Worm (Caenorhabditis elegans) whole organism, young adult: ENCODE results near the gene elp-1.

Experiments used
- B0019.2 ChIP-seq: fragments of 200-800 bp; sonication (Bioruptor generic); conservative IDR thresholded peaks from 2 replicates; pipeline ENCODE4 v1.3.6; 2022; ENCODE audit warnings: missing genetic modification reagents, missing genetic modification characterization, missing compliant biosample characterization
- B0336.3 ChIP-seq: fragments of 200-800 bp; sonication (Bioruptor generic); IDR thresholded peaks from 2 replicates; pipeline ENCODE4 v1.3.6; 2022; ENCODE audit warnings: missing genetic modification characterization, missing compliant biosample characterization
- F23B12.7 ChIP-seq: sonication (generic microtip); optimal IDR thresholded peaks from 2 replicates; lab custom pipeline; 2017; ENCODE audit warnings: missing genetic modification characterization, mild to moderate bottlenecking, missing compliant biosample characterization, antibody characterized with exemption, moderate library complexity; ENCODE audit not compliant: insufficient read depth
- F37B4.10 ChIP-seq: fragments of 200-800 bp; sonication (Bioruptor generic); IDR thresholded peaks from 2 replicates; pipeline ENCODE4 v1.3.6; 2022; ENCODE audit warnings: missing genetic modification characterization, missing compliant biosample characterization
- F52B5.7 ChIP-seq: sonication (generic microtip); optimal IDR thresholded peaks from 2 replicates; lab custom pipeline; 2016; ENCODE audit warnings: mild to moderate bottlenecking, missing genetic modification characterization, missing compliant biosample characterization
- F57C9.4 ChIP-seq: sonication (generic microtip); optimal IDR thresholded peaks from 2 replicates; lab custom pipeline; 2017; ENCODE audit warnings: mild to moderate bottlenecking, missing genetic modification characterization, missing compliant biosample characterization
- K11D2.4 ChIP-seq: fragments of 200-800 bp; sonication (Bioruptor generic); IDR thresholded peaks from 2 replicates; pipeline ENCODE4 v1.3.6; 2022; ENCODE audit warnings: missing genetic modification reagents, missing genetic modification characterization, missing compliant biosample characterization
- K12H6.12 ChIP-seq: fragments of 200-800 bp; sonication (Bioruptor generic); optimal IDR thresholded peaks from 2 replicates; lab custom pipeline; 2018; ENCODE audit warnings: mild to moderate bottlenecking, missing genetic modification characterization, missing compliant biosample characterization
- Y53G8AR.9 ChIP-seq: fragments of 200-800 bp; sonication (Bioruptor generic); conservative IDR thresholded peaks from 2 replicates; pipeline ENCODE4 v1.3.6; 2022; ENCODE audit warnings: missing genetic modification reagents, missing genetic modification characterization, missing compliant biosample characterization
- Y56A3A.18 ChIP-seq: fragments of 200-800 bp; sonication (Bioruptor generic); IDR thresholded peaks from 2 replicates; pipeline ENCODE4 v1.3.6; 2022; ENCODE audit warnings: missing genetic modification reagents, missing genetic modification characterization, missing compliant biosample characterization
- ama-1 ChIP-seq, 3 experiments: fragments of 150-350 bp in 1 of 3; sonication (generic microtip) in 2 of 3; optimal IDR thresholded peaks; 2 replicates each; lab custom pipeline; 2014 to 2018; ENCODE audit warnings: missing biosample characterization in 2 of 3, missing genetic modification characterization in 2 of 3, missing genetic modification reagents in 2 of 3
- aptf-2 ChIP-seq: fragments of 200-800 bp; sonication (Bioruptor generic); conservative IDR thresholded peaks from 2 replicates; pipeline ENCODE4 v1.3.6; 2022; ENCODE audit warnings: missing genetic modification reagents, missing genetic modification characterization, missing compliant biosample characterization
- cebp-1 ChIP-seq, 2 experiments: fragments of 200-800 bp in 1 of 2; sonication (Bioruptor generic) in 1 of 2; sonication (generic microtip) in 1 of 2; IDR thresholded peaks in 1 of 2; optimal IDR thresholded peaks in 1 of 2; 2 replicates each; pipeline versions ENCODE4 v1.3.6 to Lab custom; 2017 to 2022; ENCODE audit warnings: missing compliant biosample characterization in 2 of 2, missing genetic modification characterization in 2 of 2, mild to moderate bottlenecking in 1 of 2, missing genetic modification reagents in 1 of 2, moderate library complexity in 1 of 2
- cebp-2 ChIP-seq: fragments of 200-800 bp; sonication (Bioruptor generic); IDR thresholded peaks from 2 replicates; pipeline ENCODE4 v1.3.6; 2022; ENCODE audit warnings: missing genetic modification characterization, missing compliant biosample characterization
- ceh-27 ChIP-seq: fragments of 200-800 bp; sonication (Bioruptor generic); optimal IDR thresholded peaks from 2 replicates; lab custom pipeline; 2018; ENCODE audit warnings: mild to moderate bottlenecking, missing genetic modification characterization, moderate library complexity, missing compliant biosample characterization
- hlh-12 ChIP-seq: sonication (generic microtip); optimal IDR thresholded peaks from 2 replicates; lab custom pipeline; 2016; ENCODE audit warnings: missing genetic modification characterization, missing compliant biosample characterization
- hrde-1 ChIP-seq: sonication (generic microtip); optimal IDR thresholded peaks from 2 replicates; lab custom pipeline; 2016; ENCODE audit warnings: missing genetic modification characterization, mild to moderate bottlenecking, missing compliant biosample characterization, moderate library complexity, missing genotype, missing genetic modification reagents, borderline replicate concordance
- hsf-1 ChIP-seq: fragments of 200-800 bp; sonication (Bioruptor generic); IDR thresholded peaks from 2 replicates; pipeline ENCODE4 v1.3.6; 2022; ENCODE audit warnings: missing genetic modification reagents, missing genetic modification characterization, missing compliant biosample characterization
- lin-35 ChIP-seq, 3 experiments: fragments of 150-350 bp in 2 of 3; sonication (generic microtip) in 1 of 3; optimal IDR thresholded peaks; 2 replicates each; lab custom pipeline; 2014 to 2018; ENCODE audit warnings: missing biosample characterization in 3 of 3, missing genetic modification characterization in 3 of 3, missing genetic modification reagents in 3 of 3
- madf-3 ChIP-seq: fragments of 200-800 bp; sonication (Bioruptor generic); IDR thresholded peaks from 2 replicates; pipeline ENCODE4 v1.3.6; 2022; ENCODE audit warnings: missing genetic modification reagents, missing genetic modification characterization, missing compliant biosample characterization
- mcd-1 ChIP-seq: fragments of 200-800 bp; sonication (Bioruptor generic); IDR thresholded peaks from 2 replicates; pipeline ENCODE4 v1.3.6; 2022; ENCODE audit warnings: missing genetic modification reagents, missing genetic modification characterization, missing compliant biosample characterization
- nfya-2 ChIP-seq: fragments of 200-800 bp; sonication (Bioruptor generic); IDR thresholded peaks from 2 replicates; pipeline ENCODE4 v1.3.6; 2022; ENCODE audit warnings: missing genetic modification reagents, missing genetic modification characterization, missing compliant biosample characterization
- nfyb-1 ChIP-seq: fragments of 200-800 bp; sonication (Bioruptor generic); IDR thresholded peaks from 2 replicates; pipeline ENCODE4 v1.3.6; 2022; ENCODE audit warnings: missing genetic modification reagents, missing genetic modification characterization, missing compliant biosample characterization
- nhr-27 ChIP-seq: fragments of 200-800 bp; sonication (Bioruptor generic); optimal IDR thresholded peaks from 2 replicates; lab custom pipeline; 2018; ENCODE audit warnings: mild to moderate bottlenecking, missing genetic modification characterization, moderate library complexity, missing compliant biosample characterization
- pbrm-1 ChIP-seq: fragments of 200-800 bp; sonication (Bioruptor generic); IDR thresholded peaks from 2 replicates; pipeline ENCODE4 v1.3.6; 2022; ENCODE audit warnings: missing genetic modification reagents, missing genetic modification characterization, missing compliant biosample characterization
- repo-1 ChIP-seq: sonication (generic microtip); optimal IDR thresholded peaks from 2 replicates; lab custom pipeline; 2017; ENCODE audit warnings: mild to moderate bottlenecking, missing genetic modification characterization, missing compliant biosample characterization
- tlf-1 ChIP-seq: fragments of 200-800 bp; sonication (Bioruptor generic); optimal IDR thresholded peaks from 2 replicates; lab custom pipeline; 2018; ENCODE audit warnings: mild to moderate bottlenecking, missing genetic modification characterization, missing compliant biosample characterization
- ztf-22 ChIP-seq: fragments of 200-800 bp; sonication (Bioruptor generic); optimal IDR thresholded peaks from 2 replicates; lab custom pipeline; 2018; ENCODE audit warnings: mild to moderate bottlenecking, missing genetic modification characterization, moderate library complexity, missing compliant biosample characterization

elp-1 gene

DNA sequence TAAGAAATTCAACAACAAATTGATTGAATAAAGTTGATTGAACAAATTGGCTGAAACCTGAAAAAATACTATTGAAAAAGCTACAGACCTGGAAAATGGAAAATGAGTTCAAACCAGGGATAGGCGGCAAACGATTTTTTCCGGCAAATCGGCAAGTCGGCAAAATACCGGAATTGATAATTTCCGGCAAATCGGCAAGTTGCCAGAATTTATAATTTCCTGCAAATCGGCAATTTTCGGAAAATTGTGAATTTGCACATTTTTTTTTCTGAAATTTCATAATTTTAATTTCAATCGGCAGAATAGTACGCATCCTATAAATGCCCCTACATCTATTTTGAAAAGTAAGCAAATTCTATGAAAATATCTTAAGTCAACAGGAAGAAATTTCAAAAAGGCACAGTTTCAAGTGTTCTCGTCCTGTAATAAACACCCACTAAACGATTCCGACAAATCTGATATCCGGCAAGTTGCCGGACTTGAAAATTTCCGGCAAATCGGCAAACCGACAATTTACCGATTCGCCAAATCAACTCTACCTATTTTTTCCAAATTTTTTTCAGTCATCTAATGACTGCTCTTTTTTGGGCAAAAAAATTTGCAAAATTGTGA is 53.0 kb downstream of the elp-1 start:
- no peak for TF ChIP-seq aptf-2 (GFP tag; lab: Robert Waterston, UW)
- TF ChIP-seq hlh-12 (tag; lab: Kevin White, UChicago), result no peak
- TF ChIP-seq mcd-1 (GFP tag; lab: Robert Waterston, UW), result 0 out of 2 replicates have a peak, but pooled peaks have one; percentile 14
- TF ChIP-seq K12H6.12 (tag; lab: Kevin White, UChicago), result no peak
- peak; percentile 76 for TF ChIP-seq repo-1 (tag; lab: Kevin White, UChicago)
- TF ChIP-seq F23B12.7 (tag; lab: Kevin White, UChicago), result no peak
- TF ChIP-seq nfya-2, result no peak
- no peak for TF ChIP-seq madf-3 (GFP tag; lab: Robert Waterston, UW)
- TF ChIP-seq ama-1 (optimal IDR thresholded peaks at IDR 0.05; lab: Kevin White, UChicago), result peak; percentile 50
- TF ChIP-seq ama-1 (GFP tag; optimal IDR thresholded peaks at IDR 0.05; lab: Kevin White, UChicago), result no peak
- TF ChIP-seq B0336.3 (GFP tag; lab: Robert Waterston, UW), result 0 out of 2 replicates have a peak, but pooled peaks have one; percentile 22
- peak; percentile 20 for TF ChIP-seq F52B5.7 (tag; lab: Kevin White, UChicago)
- peak; percentile 15 for TF ChIP-seq tlf-1 (GFP tag; lab: Kevin White, UChicago)
- TF ChIP-seq cebp-2, result no peak
- 0 out of 2 replicates have a peak, but pooled peaks have one; percentile 66 for TF ChIP-seq nfyb-1 (GFP tag; lab: Robert Waterston, UW)
- no peak for TF ChIP-seq hrde-1 (tag; lab: Kevin White, UChicago)
- no peak for TF ChIP-seq F57C9.4 (tag; lab: Kevin White, UChicago)
- no peak for TF ChIP-seq pbrm-1
- 0 out of 2 replicates have a peak, but pooled peaks have one; percentile 5 for TF ChIP-seq F37B4.10 (GFP tag; lab: Robert Waterston, UW)
- TF ChIP-seq Y56A3A.18, result no peak
- TF ChIP-seq ceh-27, result no peak
- 0 out of 2 replicates have a peak, but pooled peaks have one; percentile 35 for TF ChIP-seq K11D2.4 (GFP tag; lab: Robert Waterston, UW)
- TF ChIP-seq B0019.2 (GFP tag; lab: Robert Waterston, UW), result no peak
- TF ChIP-seq ztf-22, result peak; percentile 7
- peak; percentile 74 for TF ChIP-seq cebp-1 (GFP tag; IDR thresholded peaks at IDR 0.05; lab: Robert Waterston, UW)
- TF ChIP-seq cebp-1 (tag; optimal IDR thresholded peaks at IDR 0.05; lab: Kevin White, UChicago), result peak; percentile 84
- TF ChIP-seq lin-35 (GFP tag; optimal IDR thresholded peaks at IDR 0.05; lab: Kevin White, UChicago), result peak in 1 of 3 experiments; percentile 38
- no peak for TF ChIP-seq nhr-27 (tag; lab: Kevin White, UChicago)

DNA sequence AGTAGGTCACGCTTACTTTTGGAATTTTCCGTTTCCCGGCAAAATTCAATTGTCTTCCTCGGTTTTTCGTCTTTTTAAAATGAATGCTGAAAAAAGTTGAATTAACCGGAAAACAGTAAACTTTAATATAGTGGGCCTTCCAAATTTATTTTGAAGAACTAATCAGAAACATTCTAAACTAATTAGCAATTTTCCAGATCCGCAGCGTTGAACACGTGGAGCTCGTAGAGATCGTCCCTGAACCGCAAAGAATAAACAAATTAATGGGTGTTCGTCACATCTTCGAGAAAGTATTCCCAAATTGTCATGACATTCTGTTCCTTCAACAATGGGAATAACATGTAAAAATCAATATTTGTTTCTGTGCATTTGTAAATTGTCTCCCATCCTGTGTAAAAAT is 53.7 kb downstream of the elp-1 start:
- TF ChIP-seq Y53G8AR.9, result peak; percentile 76
- no peak for TF ChIP-seq hsf-1 (GFP tag; lab: Robert Waterston, UW)
